Fruit fly (Drosophila melanogaster): ENCODE results near the gene CG17124.

The CG17124 gene

DNA sequence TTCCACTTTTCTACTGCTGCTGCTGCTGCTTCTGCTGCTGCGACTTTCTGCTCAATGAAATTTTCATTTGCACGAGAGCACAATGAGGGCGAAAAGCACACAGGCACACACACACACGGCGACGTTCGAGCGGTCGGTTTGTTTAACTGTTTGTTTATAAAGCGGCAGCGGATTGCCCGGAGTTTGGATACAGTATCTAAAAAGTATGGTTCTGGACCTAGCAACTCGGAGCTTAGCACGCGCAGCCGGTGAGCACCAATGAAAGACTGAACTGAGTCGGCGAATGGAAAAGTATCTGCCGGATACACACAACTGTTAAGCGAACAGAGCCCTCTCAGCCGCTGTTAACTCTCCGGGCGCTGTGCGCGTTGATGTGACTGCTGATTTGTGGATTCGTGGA, at the start of gene CG17124 (continued):
- TF ChIP-seq esn (GFP tag; optimal IDR thresholded peaks at IDR 0.05) = peak; percentile 37

DNA sequence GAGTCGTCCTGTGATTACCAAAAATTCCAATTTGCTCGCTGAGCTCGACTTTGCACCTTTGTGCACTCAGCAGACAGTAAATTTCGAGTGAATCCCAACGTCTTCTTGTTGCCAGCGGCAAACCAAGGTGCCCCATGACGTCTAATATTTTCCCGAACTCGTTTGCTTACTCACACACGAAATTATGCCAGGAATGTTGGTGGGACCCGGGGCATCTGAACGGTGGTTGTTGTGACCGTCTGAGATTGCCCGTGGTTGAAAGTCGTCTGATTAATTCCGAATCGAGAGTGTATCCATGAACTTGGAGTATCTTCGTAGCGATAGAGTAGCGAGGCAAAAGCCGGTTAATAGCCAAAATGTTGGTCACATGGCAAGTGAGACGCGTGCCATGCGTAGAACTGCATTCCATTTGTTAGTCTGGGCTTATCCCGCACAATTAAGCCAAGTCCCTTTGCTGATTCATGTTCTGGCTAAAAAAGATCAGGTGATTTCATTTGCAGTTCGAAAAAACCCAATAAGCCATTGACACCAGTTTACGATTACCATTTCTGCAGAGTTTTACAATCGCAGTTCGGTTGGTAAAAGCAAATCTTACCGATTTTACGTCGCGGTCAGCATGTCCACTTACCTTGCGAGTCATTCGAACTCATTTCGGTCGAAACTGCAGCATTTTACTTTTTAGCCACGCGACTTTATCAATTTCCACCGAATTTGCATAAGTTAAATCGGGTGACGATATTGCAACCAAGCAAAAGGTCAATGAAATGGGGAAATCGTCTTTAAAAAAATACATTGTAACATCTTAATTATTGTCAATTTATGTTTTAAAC, 46.0 kb upstream of the CG17124 start:
- TF ChIP-seq Ets21C (GFP tag; optimal IDR thresholded peaks at IDR 0.05) (no peak), lz (GFP tag; optimal IDR thresholded peaks at IDR 0.05) (no peak), vri (GFP tag; optimal IDR thresholded peaks at IDR 0.05) (no peak), achi (GFP tag; optimal IDR thresholded peaks at IDR 0.05) (no peak), CG7368 (GFP tag; optimal IDR thresholded peaks at IDR 0.05) (no peak), CG11902 (GFP tag; optimal IDR thresholded peaks at IDR 0.05) (no peak), Blimp-1 (GFP tag; optimal IDR thresholded peaks at IDR 0.05) (no peak), CG4318 (GFP tag; optimal IDR thresholded peaks at IDR 0.05) (no peak), fkh (GFP tag; optimal IDR thresholded peaks at IDR 0.05) (no peak), CG11762 (GFP tag; optimal IDR thresholded peaks at IDR 0.05; ENCODE audit: insufficient read depth) (no peak), Hr39 (GFP tag; optimal IDR thresholded peaks at IDR 0.05) (no peak), CG6276 (GFP tag; optimal IDR thresholded peaks at IDR 0.05) (no peak), spab (GFP tag; optimal IDR thresholded peaks at IDR 0.05) (no peak), esn (GFP tag; optimal IDR thresholded peaks at IDR 0.05) (no peak), Eip75B (GFP tag; optimal IDR thresholded peaks at IDR 0.05) (no peak), Eip93F (GFP tag; optimal IDR thresholded peaks at IDR 0.05) (no peak)

DNA sequence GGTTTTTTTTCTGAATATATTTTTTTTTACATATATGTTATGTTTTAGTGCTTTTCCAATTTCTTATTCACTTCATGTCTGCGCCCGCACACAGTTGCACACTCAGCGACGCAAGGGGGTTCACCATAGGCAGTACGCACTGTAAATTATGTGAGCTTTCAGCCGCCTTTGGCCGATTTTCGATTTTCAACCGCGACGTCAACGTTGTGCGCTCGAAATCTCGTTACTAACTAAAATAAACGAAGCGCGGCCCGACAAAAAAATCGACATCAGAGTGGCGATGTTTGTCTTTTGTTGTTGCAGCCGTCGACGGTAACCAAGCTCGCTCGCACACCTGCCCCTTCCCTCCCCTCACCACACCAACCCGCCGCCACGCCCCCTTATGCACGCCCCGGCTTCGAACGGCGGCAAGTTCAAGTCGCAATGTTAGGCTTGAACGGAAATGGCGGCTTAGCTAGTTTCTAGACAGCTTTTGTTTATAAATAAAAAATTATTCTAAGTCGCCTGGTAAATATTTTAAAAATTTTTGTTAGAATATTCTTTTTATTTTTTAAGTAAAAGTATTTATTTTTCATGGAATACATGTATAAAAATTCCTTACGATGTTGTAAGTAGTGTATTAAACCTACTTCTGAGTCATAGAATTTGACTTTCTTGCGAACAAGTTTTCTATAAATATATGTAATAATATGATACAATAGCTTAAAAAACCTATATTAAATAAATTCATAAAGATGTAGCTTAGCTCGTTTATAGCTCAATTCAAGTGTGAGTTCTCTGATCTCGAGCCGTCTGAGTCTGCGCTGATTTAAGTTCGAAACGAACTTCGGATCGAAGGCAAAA, 45.0 kb upstream of the CG17124 start, which contains the start of gene CG31869:
Gene CG31869 (minus strand): TSS at position 233 of the 843 bp plus-strand sequence.
- TF ChIP-seq CG10669 (GFP tag; optimal IDR thresholded peaks at IDR 0.05) (peak; percentile 8), Sox15 (GFP tag; optimal IDR thresholded peaks at IDR 0.05) (no peak), CG11294 (GFP tag; IDR thresholded peaks at IDR 0.05) (no peak), Sox102F (GFP tag; optimal IDR thresholded peaks at IDR 0.05) (peak; percentile 34), CG31627 (GFP tag; optimal IDR thresholded peaks at IDR 0.05) (peak; percentile 25), acj6 (GFP tag; optimal IDR thresholded peaks at IDR 0.05) (peak; percentile 45), CG6854 (GFP tag; optimal IDR thresholded peaks at IDR 0.05) (no peak), CG32006 (GFP tag; optimal IDR thresholded peaks at IDR 0.05) (peak; percentile 50), Eip78C (GFP tag) (peak; percentile 65), CG15336 (GFP tag; IDR thresholded peaks at IDR 0.05) (peak; percentile 65), Met (GFP tag; optimal IDR thresholded peaks at IDR 0.05) (peak; percentile 39), achi (GFP tag; optimal IDR thresholded peaks at IDR 0.05) (peak; percentile 13), net (GFP tag; optimal IDR thresholded peaks at IDR 0.05) (peak; percentile 54), CG7368 (GFP tag; optimal IDR thresholded peaks at IDR 0.05) (peak; percentile 31), Ets21C (GFP tag; optimal IDR thresholded peaks at IDR 0.05) (no peak), Eip75B (GFP tag; optimal IDR thresholded peaks at IDR 0.05) (peak; percentile 6), ss (GFP tag; optimal IDR thresholded peaks at IDR 0.05) (peak in 1 of 2 experiments; percentile 14), CG8632 (GFP tag; optimal IDR thresholded peaks at IDR 0.05) (peak; percentile 22), cyc (GFP tag; optimal IDR thresholded peaks at IDR 0.05) (peak; percentile 27), CG9139 (GFP tag; optimal IDR thresholded peaks at IDR 0.05) (no peak), CG6808 (GFP tag; optimal IDR thresholded peaks at IDR 0.05) (no peak), CG6792 (GFP tag; optimal IDR thresholded peaks at IDR 0.05) (peak; percentile 2), eg (GFP tag; IDR thresholded peaks at IDR 0.05) (peak; percentile 65), fd59A (GFP tag; optimal IDR thresholded peaks at IDR 0.05) (no peak), Hr4 (GFP tag; optimal IDR thresholded peaks at IDR 0.05) (peak; percentile 40), CG3919 (GFP tag; optimal IDR thresholded peaks at IDR 0.05) (peak; percentile 38), CG8119 (GFP tag; IDR thresholded peaks at IDR 0.05) (peak; percentile 48; the same call in 1 of the 3 replicates), OdsH (GFP tag; optimal IDR thresholded peaks at IDR 0.05) (peak; percentile 13), Hr39 (GFP tag; optimal IDR thresholded peaks at IDR 0.05) (peak; percentile 39), CG11902 (GFP tag; optimal IDR thresholded peaks at IDR 0.05) (peak; percentile 17), Gug (GFP tag; IDR thresholded peaks at IDR 0.05) (no peak), CG34406 (GFP tag; optimal IDR thresholded peaks at IDR 0.05) (peak; percentile 5), lz (GFP tag; optimal IDR thresholded peaks at IDR 0.05) (peak; percentile 43), topi (GFP tag; optimal IDR thresholded peaks at IDR 0.05) (peak; percentile 42), Hr38 (GFP tag; optimal IDR thresholded peaks at IDR 0.05) (no peak), Eip93F (GFP tag; optimal IDR thresholded peaks at IDR 0.05) (no peak)
